Worm (Caenorhabditis elegans): ENCODE results near the gene F56D6.20.

The F56D6.20 gene

ce11 chrIV:3894004-3894480 lies 18.7 kb upstream of the F56D6.20 start, which contains the start of gene F56D6.8:
Gene F56D6.8, minus strand, starts transcription at chrIV:3894430.
- TF ChIP-seq hnd-1 (tag; optimal IDR thresholded peaks at IDR 0.05) (no peak), tbx-11 (GFP tag; IDR thresholded peaks at IDR 0.05) (no peak), hmbx-1 (tag; optimal IDR thresholded peaks at IDR 0.05) (no peak), scrt-1 (GFP tag; IDR thresholded peaks at IDR 0.05) (no peak), ceh-13 (GFP tag; optimal IDR thresholded peaks at IDR 0.05) (no peak), B0310.2 (tag; optimal IDR thresholded peaks at IDR 0.05) (no peak), sea-1 (GFP tag; conservative IDR thresholded peaks at IDR 0.05) (no peak), tbx-37 (GFP tag; conservative IDR thresholded peaks at IDR 0.05) (no peak), hmg-4 (GFP tag; optimal IDR thresholded peaks at IDR 0.05) (no peak)

- no peak for TF ChIP-seq B0310.2 (tag; optimal IDR thresholded peaks at IDR 0.05)
- no peak for TF ChIP-seq ets-7 (tag; optimal IDR thresholded peaks at IDR 0.05)
- TF ChIP-seq pes-1 (GFP tag; IDR thresholded peaks at IDR 0.05): no peak
- no peak for TF ChIP-seq scrt-1 (GFP tag; IDR thresholded peaks at IDR 0.05)
- no peak for TF ChIP-seq tbx-11 (GFP tag; IDR thresholded peaks at IDR 0.05)
- no peak for TF ChIP-seq hnd-1 (tag; optimal IDR thresholded peaks at IDR 0.05)
- TF ChIP-seq flt-1 (GFP tag; IDR thresholded peaks at IDR 0.05): no peak
Observed at ce11 chrIV:3894770-3895169, 17.9 kb upstream of the F56D6.20 start, which contains the start of gene dct-8. Gene dct-8, plus strand, starts transcription at chrIV:3895070.

ce11 chrIV:3899719-3900554 lies 12.8 kb upstream of the F56D6.20 start, which contains the start of gene srz-62:
Gene srz-62, plus strand, starts transcription at chrIV:3900504.
- TF ChIP-seq B0310.2 (tag; optimal IDR thresholded peaks at IDR 0.05) (no peak), aly-1 (tag; optimal IDR thresholded peaks at IDR 0.05) (no peak), ceh-36 (tag; optimal IDR thresholded peaks at IDR 0.05) (no peak), F13C5.2 (tag; optimal IDR thresholded peaks at IDR 0.05) (no peak), sea-1 (GFP tag; conservative IDR thresholded peaks at IDR 0.05) (no peak), hmg-4 (GFP tag; optimal IDR thresholded peaks at IDR 0.05) (no peak), tra-4 (tag; optimal IDR thresholded peaks at IDR 0.05) (no peak), ets-7 (tag; optimal IDR thresholded peaks at IDR 0.05) (no peak), ceh-13 (GFP tag; optimal IDR thresholded peaks at IDR 0.05) (no peak), tbx-37 (GFP tag; conservative IDR thresholded peaks at IDR 0.05) (no peak), tbx-11 (GFP tag; IDR thresholded peaks at IDR 0.05) (no peak), scrt-1 (GFP tag; IDR thresholded peaks at IDR 0.05) (no peak), ama-1 (optimal IDR thresholded peaks at IDR 0.05) (no peak), hmbx-1 (tag; optimal IDR thresholded peaks at IDR 0.05) (no peak), pes-1 (GFP tag; IDR thresholded peaks at IDR 0.05) (no peak), hnd-1 (tag; optimal IDR thresholded peaks at IDR 0.05) (no peak), flt-1 (GFP tag; IDR thresholded peaks at IDR 0.05) (no peak)

- TF ChIP-seq hnd-1 (tag; optimal IDR thresholded peaks at IDR 0.05) (no peak), tbx-11 (GFP tag; IDR thresholded peaks at IDR 0.05) (no peak), ceh-13 (GFP tag; optimal IDR thresholded peaks at IDR 0.05) (no peak), flt-1 (GFP tag; IDR thresholded peaks at IDR 0.05) (no peak), ama-1 (optimal IDR thresholded peaks at IDR 0.05) (no peak), pes-1 (GFP tag; IDR thresholded peaks at IDR 0.05) (no peak), F13C5.2 (tag; optimal IDR thresholded peaks at IDR 0.05) (no peak), tbx-37 (GFP tag; conservative IDR thresholded peaks at IDR 0.05) (no peak), hmg-4 (GFP tag; optimal IDR thresholded peaks at IDR 0.05) (no peak), ceh-36 (tag; optimal IDR thresholded peaks at IDR 0.05) (no peak), aly-1 (tag; optimal IDR thresholded peaks at IDR 0.05) (no peak), scrt-1 (GFP tag; IDR thresholded peaks at IDR 0.05) (no peak), sea-1 (GFP tag; conservative IDR thresholded peaks at IDR 0.05) (no peak), B0310.2 (tag; optimal IDR thresholded peaks at IDR 0.05) (no peak), hmbx-1 (tag; optimal IDR thresholded peaks at IDR 0.05) (no peak)
Observed at ce11 chrIV:3902955-3903354, 9.7 kb upstream of the F56D6.20 start, which contains the start of gene F56D6.6. Gene F56D6.6, plus strand, starts transcription at chrIV:3903255.

ce11 chrIV:3904620-3905019 lies 8.1 kb upstream of the F56D6.20 start, which contains the start of gene F56D6.21:
Gene F56D6.21, plus strand, starts transcription at chrIV:3904920.
- TF ChIP-seq ceh-36 (tag; optimal IDR thresholded peaks at IDR 0.05) (no peak), sea-1 (GFP tag; conservative IDR thresholded peaks at IDR 0.05) (no peak), hnd-1 (tag; optimal IDR thresholded peaks at IDR 0.05) (no peak), ets-7 (tag; optimal IDR thresholded peaks at IDR 0.05) (no peak), hmbx-1 (tag; optimal IDR thresholded peaks at IDR 0.05) (no peak), tbx-11 (GFP tag; IDR thresholded peaks at IDR 0.05) (no peak), ceh-13 (GFP tag; optimal IDR thresholded peaks at IDR 0.05) (no peak), ama-1 (optimal IDR thresholded peaks at IDR 0.05) (no peak), tbx-37 (GFP tag; conservative IDR thresholded peaks at IDR 0.05) (no peak), scrt-1 (GFP tag; IDR thresholded peaks at IDR 0.05) (no peak), pes-1 (GFP tag; IDR thresholded peaks at IDR 0.05) (no peak), B0310.2 (tag; optimal IDR thresholded peaks at IDR 0.05) (no peak), tra-4 (tag; optimal IDR thresholded peaks at IDR 0.05) (no peak), flt-1 (GFP tag; IDR thresholded peaks at IDR 0.05) (no peak)

ce11 chrIV:3906393-3906792 lies 6.3 kb upstream of the F56D6.20 start, which contains the start of gene F56D6.11:
Gene F56D6.11, minus strand, starts transcription at chrIV:3906493.
- no peak for TF ChIP-seq tra-4 (tag; optimal IDR thresholded peaks at IDR 0.05)
- no peak for TF ChIP-seq tbx-11 (GFP tag; IDR thresholded peaks at IDR 0.05)
- no peak for TF ChIP-seq sea-1 (GFP tag; conservative IDR thresholded peaks at IDR 0.05)
- no peak for TF ChIP-seq ama-1 (optimal IDR thresholded peaks at IDR 0.05)
- no peak for TF ChIP-seq pes-1 (GFP tag; IDR thresholded peaks at IDR 0.05)
- TF ChIP-seq hmg-4 (GFP tag; optimal IDR thresholded peaks at IDR 0.05): no peak
- TF ChIP-seq hmbx-1 (tag; optimal IDR thresholded peaks at IDR 0.05): no peak
- TF ChIP-seq ceh-13 (GFP tag; optimal IDR thresholded peaks at IDR 0.05): no peak
- no peak for TF ChIP-seq ceh-36 (tag; optimal IDR thresholded peaks at IDR 0.05)
- TF ChIP-seq tbx-37 (GFP tag; conservative IDR thresholded peaks at IDR 0.05): no peak
